Worm (Caenorhabditis elegans) whole organism, L2 larva: Measurements from ENCODE around the gene Y54G2A.72.

ENCODE experiments used
- C34F6.9 ChIP-seq: fragments of 150-350 bp; optimal IDR thresholded peaks from 2 replicates; lab custom pipeline; 2014; ENCODE audit warnings: missing biosample characterization, missing genetic modification characterization
- F13H6.1 ChIP-seq: sonication (generic microtip); optimal IDR thresholded peaks from 2 replicates; lab custom pipeline; 2016; ENCODE audit warnings: missing genetic modification characterization, missing compliant biosample characterization
- R02D3.7 ChIP-seq: fragments of 150-350 bp; optimal IDR thresholded peaks from 2 replicates; lab custom pipeline; 2014; ENCODE audit warnings: missing biosample characterization, missing genetic modification characterization
- Y55F3AM.14 ChIP-seq: fragments of 200-800 bp; sonication (Bioruptor generic); optimal IDR thresholded peaks from 2 replicates; lab custom pipeline; 2018; ENCODE audit warnings: mild to moderate bottlenecking, missing genetic modification characterization, missing compliant biosample characterization
- ZK546.5 ChIP-seq: sonication (generic microtip); optimal IDR thresholded peaks from 2 replicates; lab custom pipeline; 2017; ENCODE audit warnings: missing biosample characterization, missing genetic modification characterization
- alr-1 ChIP-seq: fragments of 150-350 bp; optimal IDR thresholded peaks from 2 replicates; lab custom pipeline; 2014; ENCODE audit warnings: missing biosample characterization, missing genetic modification characterization
- aly-2 ChIP-seq: fragments of 150-350 bp; optimal IDR thresholded peaks from 2 replicates; lab custom pipeline; 2014; ENCODE audit warnings: missing biosample characterization, missing genetic modification characterization
- ama-1 ChIP-seq: fragments of 150-350 bp; optimal IDR thresholded peaks from 2 replicates; lab custom pipeline; 2018; ENCODE audit warnings: inconsistent platforms
- blmp-1 ChIP-seq: sonication (generic microtip); optimal IDR thresholded peaks from 2 replicates; lab custom pipeline; 2017; ENCODE audit warnings: missing genetic modification characterization, mild to moderate bottlenecking, missing compliant biosample characterization, antibody characterized with exemption, moderate library complexity; ENCODE audit not compliant: insufficient read depth
- ceh-16 ChIP-seq: fragments of 150-350 bp; optimal IDR thresholded peaks from 2 replicates; lab custom pipeline; 2014; ENCODE audit warnings: missing biosample characterization, missing genetic modification characterization
- ceh-82 ChIP-seq: fragments of 150-350 bp; optimal IDR thresholded peaks from 2 replicates; lab custom pipeline; 2014; ENCODE audit warnings: missing biosample characterization, missing genetic modification characterization
- crh-2 ChIP-seq: sonication (generic microtip); optimal IDR thresholded peaks from 2 replicates; lab custom pipeline; 2017; ENCODE audit warnings: missing biosample characterization, missing genetic modification characterization
- dmd-4 ChIP-seq: sonication (generic microtip); optimal IDR thresholded peaks from 2 replicates; lab custom pipeline; 2017; ENCODE audit warnings: missing biosample characterization, missing genetic modification characterization
- egl-27 ChIP-seq: sonication (generic microtip); optimal IDR thresholded peaks from 3 replicates; lab custom pipeline; 2017; ENCODE audit warnings: missing biosample characterization, missing genetic modification reagents, missing genetic modification characterization
- elt-1 ChIP-seq: fragments of 150-350 bp; optimal IDR thresholded peaks from 2 replicates; lab custom pipeline; 2014; ENCODE audit warnings: missing biosample characterization, missing genetic modification characterization
- elt-3 ChIP-seq: sonication (generic microtip); optimal IDR thresholded peaks from 2 replicates; lab custom pipeline; 2017; ENCODE audit warnings: missing biosample characterization, missing genetic modification characterization
- fos-1 ChIP-seq: fragments of 150-350 bp; optimal IDR thresholded peaks from 2 replicates; lab custom pipeline; 2014; ENCODE audit warnings: missing biosample characterization, missing genetic modification characterization
- gmeb-1 ChIP-seq: fragments of 150-350 bp; optimal IDR thresholded peaks from 2 replicates; lab custom pipeline; 2014; ENCODE audit warnings: missing biosample characterization, missing genetic modification characterization
- lin-11 ChIP-seq: fragments of 150-350 bp; sonication (generic microtip); optimal IDR thresholded peaks from 2 replicates; lab custom pipeline; 2014; ENCODE audit warnings: missing biosample characterization, missing genetic modification characterization, inconsistent platforms, mixed read lengths
- lin-13 ChIP-seq: fragments of 150-350 bp; optimal IDR thresholded peaks from 2 replicates; lab custom pipeline; 2014; ENCODE audit warnings: missing biosample characterization, missing genetic modification reagents, missing genetic modification characterization
- lin-39 ChIP-seq: fragments of 150-350 bp; optimal IDR thresholded peaks from 2 replicates; lab custom pipeline; 2014; ENCODE audit warnings: missing biosample characterization, missing genetic modification reagents, missing genetic modification characterization
- lsy-2 ChIP-seq, 2 experiments: fragments of 150-350 bp in 1 of 2; sonication (generic microtip) in 1 of 2; optimal IDR thresholded peaks; 2 replicates each; lab custom pipeline; 2014 to 2017; ENCODE audit warnings: missing biosample characterization in 2 of 2, missing genetic modification characterization in 2 of 2
- mab-5 ChIP-seq: fragments of 150-350 bp; optimal IDR thresholded peaks from 2 replicates; lab custom pipeline; 2014; ENCODE audit warnings: missing biosample characterization, missing genetic modification characterization
- mbf-1 ChIP-seq: sonication (generic microtip); optimal IDR thresholded peaks from 2 replicates; lab custom pipeline; 2017; ENCODE audit warnings: missing biosample characterization, missing genetic modification characterization
- mdl-1 ChIP-seq, 2 experiments: fragments of 150-350 bp in 1 of 2; sonication (generic microtip) in 1 of 2; optimal IDR thresholded peaks; 2 replicates each; lab custom pipeline; 2017; ENCODE audit warnings: missing biosample characterization in 2 of 2, missing genetic modification characterization in 2 of 2
- nhr-10 ChIP-seq: sonication (generic microtip); optimal IDR thresholded peaks from 2 replicates; lab custom pipeline; 2017; ENCODE audit warnings: missing biosample characterization, missing genetic modification characterization
- nhr-11 ChIP-seq: fragments of 150-350 bp; optimal IDR thresholded peaks from 2 replicates; lab custom pipeline; 2014; ENCODE audit warnings: missing biosample characterization, missing genetic modification characterization
- nhr-12 ChIP-seq: fragments of 150-350 bp; optimal IDR thresholded peaks from 2 replicates; lab custom pipeline; 2014; ENCODE audit warnings: missing biosample characterization, missing genetic modification characterization
- nhr-129 ChIP-seq: fragments of 150-350 bp; optimal IDR thresholded peaks from 2 replicates; lab custom pipeline; 2014; ENCODE audit warnings: missing biosample characterization, missing genetic modification characterization
- nhr-21 ChIP-seq: fragments of 150-350 bp; optimal IDR thresholded peaks from 2 replicates; lab custom pipeline; 2014; ENCODE audit warnings: missing biosample characterization, missing genetic modification characterization
- nhr-23 ChIP-seq: fragments of 150-350 bp; optimal IDR thresholded peaks from 2 replicates; lab custom pipeline; 2014; ENCODE audit warnings: missing biosample characterization, missing genetic modification reagents, missing genetic modification characterization
- nhr-237 ChIP-seq: fragments of 150-350 bp; optimal IDR thresholded peaks from 2 replicates; lab custom pipeline; 2014; ENCODE audit warnings: missing biosample characterization, missing genetic modification characterization
- nhr-25 ChIP-seq: fragments of 150-350 bp; sonication (generic microtip); optimal IDR thresholded peaks from 3 replicates; lab custom pipeline; 2014; ENCODE audit warnings: missing biosample characterization, missing genetic modification characterization
- nhr-6 ChIP-seq: fragments of 150-350 bp; optimal IDR thresholded peaks from 2 replicates; lab custom pipeline; 2014; ENCODE audit warnings: missing biosample characterization, missing genetic modification characterization
- nhr-77 ChIP-seq: fragments of 150-350 bp; optimal IDR thresholded peaks from 2 replicates; lab custom pipeline; 2014; ENCODE audit warnings: missing biosample characterization, missing genetic modification characterization
- peb-1 ChIP-seq: fragments of 150-350 bp; optimal IDR thresholded peaks from 2 replicates; lab custom pipeline; 2014; ENCODE audit warnings: missing biosample characterization, missing genetic modification characterization
- sem-4 ChIP-seq: fragments of 150-350 bp; optimal IDR thresholded peaks from 2 replicates; lab custom pipeline; 2014; ENCODE audit warnings: missing biosample characterization, missing genetic modification reagents, missing genetic modification characterization
- skn-1 ChIP-seq: sonication (generic microtip); optimal IDR thresholded peaks from 2 replicates; lab custom pipeline; 2017; ENCODE audit warnings: missing biosample characterization, missing genetic modification characterization
- sma-3 ChIP-seq: sonication (generic microtip); optimal IDR thresholded peaks from 2 replicates; lab custom pipeline; 2016; ENCODE audit warnings: missing genetic modification reagents, missing genetic modification characterization, missing compliant biosample characterization
- sma-9 ChIP-seq, 2 experiments: fragments of 150-350 bp in 1 of 2; sonication (generic microtip) in 1 of 2; optimal IDR thresholded peaks; 2 replicates each; lab custom pipeline; 2014 to 2016; ENCODE audit warnings: missing genetic modification characterization in 2 of 2, mild to moderate bottlenecking in 1 of 2, missing biosample characterization in 1 of 2, missing compliant biosample characterization in 1 of 2, missing genetic modification reagents in 1 of 2, moderate library complexity in 1 of 2
- snpc-4 ChIP-seq: fragments of 150-350 bp; optimal IDR thresholded peaks from 2 replicates; lab custom pipeline; 2014; ENCODE audit warnings: missing biosample characterization, missing genetic modification characterization
- unc-39 ChIP-seq: fragments of 150-350 bp; optimal IDR thresholded peaks from 2 replicates; lab custom pipeline; 2014; ENCODE audit warnings: missing biosample characterization, missing genetic modification characterization
- unc-55 ChIP-seq: fragments of 150-350 bp; sonication (generic microtip); optimal IDR thresholded peaks from 3 replicates; lab custom pipeline; 2014; ENCODE audit warnings: missing biosample characterization, missing genetic modification reagents, missing genetic modification characterization
- unc-62 ChIP-seq: fragments of 150-350 bp; optimal IDR thresholded peaks from 2 replicates; lab custom pipeline; 2014; ENCODE audit warnings: missing biosample characterization, missing genetic modification reagents, missing genetic modification characterization
- zag-1 ChIP-seq: fragments of 150-350 bp; optimal IDR thresholded peaks from 2 replicates; lab custom pipeline; 2014; ENCODE audit warnings: missing biosample characterization, missing genetic modification characterization
- ztf-1 ChIP-seq: fragments of 200-800 bp; sonication (Bioruptor generic); conservative IDR thresholded peaks from 2 replicates; pipeline ENCODE4 v1.3.6; 2022; ENCODE audit warnings: missing genetic modification characterization, missing compliant biosample characterization
- ztf-11 ChIP-seq: sonication (generic microtip); optimal IDR thresholded peaks from 2 replicates; lab custom pipeline; 2017; ENCODE audit warnings: missing biosample characterization, missing genetic modification characterization
- ztf-4 ChIP-seq: fragments of 150-350 bp; optimal IDR thresholded peaks from 2 replicates; lab custom pipeline; 2014; ENCODE audit warnings: missing biosample characterization, missing genetic modification characterization

Y54G2A.72 gene

DNA sequence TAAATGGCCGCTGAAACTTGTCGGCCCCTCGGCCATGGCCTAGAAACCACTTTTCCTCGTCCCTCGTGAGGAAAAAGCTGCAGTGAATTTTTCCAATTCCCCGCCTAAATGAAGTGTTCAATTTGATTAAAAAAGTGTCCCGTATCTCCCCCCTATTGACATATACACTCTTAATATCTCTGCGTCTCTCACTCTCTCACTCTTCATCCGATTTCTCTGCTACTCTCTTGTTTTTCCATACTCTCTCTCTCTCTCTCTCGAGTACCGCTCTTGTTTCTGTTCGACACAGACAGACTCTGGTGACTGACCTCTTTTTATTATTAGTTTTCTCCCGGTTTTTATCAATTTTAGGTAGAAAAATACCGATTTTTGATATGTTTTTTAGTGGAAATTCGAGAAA is 7.1 kb downstream of the Y54G2A.72 start:
- no peak for TF ChIP-seq sma-9 (GFP tag; optimal IDR thresholded peaks at IDR 0.05; lab: Kevin White, UChicago)
- TF ChIP-seq sma-9 (tag; optimal IDR thresholded peaks at IDR 0.05; lab: Kevin White, UChicago): no peak
- no peak for TF ChIP-seq nhr-77
- no peak for TF ChIP-seq unc-62
- TF ChIP-seq lin-39 (tag; lab: Kevin White, UChicago): no peak
- no peak for TF ChIP-seq R02D3.7 (tag; lab: Kevin White, UChicago)
- TF ChIP-seq blmp-1: no peak
- no peak for TF ChIP-seq peb-1 (tag; lab: Kevin White, UChicago)
- no peak for TF ChIP-seq elt-3 (tag; lab: Kevin White, UChicago)
- TF ChIP-seq ceh-16 (tag; lab: Kevin White, UChicago): no peak
- TF ChIP-seq elt-1 (tag; lab: Kevin White, UChicago): no peak
- peak; percentile 9 for TF ChIP-seq nhr-25
- peak; percentile 44 for TF ChIP-seq unc-55 (GFP tag; lab: Kevin White, UChicago)
- TF ChIP-seq fos-1 (tag; lab: Kevin White, UChicago): peak; percentile 10
- TF ChIP-seq ztf-4: no peak
- no peak for TF ChIP-seq ama-1 (lab: Kevin White, UChicago)
- TF ChIP-seq nhr-23 (tag; lab: Kevin White, UChicago): no peak
- TF ChIP-seq F13H6.1 (tag; lab: Kevin White, UChicago): peak; percentile 31
- no peak for TF ChIP-seq nhr-12 (tag; lab: Kevin White, UChicago)
- TF ChIP-seq unc-39: no peak
- no peak for TF ChIP-seq ceh-82 (tag; lab: Kevin White, UChicago)
- TF ChIP-seq ZK546.5: no peak
- peak; percentile 28 for TF ChIP-seq sma-3 (GFP tag; lab: Kevin White, UChicago)
- TF ChIP-seq sem-4 (tag; lab: Kevin White, UChicago): no peak
- no peak for TF ChIP-seq snpc-4
- no peak for TF ChIP-seq zag-1 (tag; lab: Kevin White, UChicago)
- TF ChIP-seq egl-27: no peak
- no peak for TF ChIP-seq nhr-237 (tag; lab: Kevin White, UChicago)
- no peak for TF ChIP-seq ztf-11 (tag; lab: Kevin White, UChicago)
- TF ChIP-seq aly-2 (tag; lab: Kevin White, UChicago): no peak
- TF ChIP-seq mdl-1 (tag; optimal IDR thresholded peaks at IDR 0.05; lab: Kevin White, UChicago): no peak
- TF ChIP-seq nhr-129 (tag; lab: Kevin White, UChicago): peak; percentile 20
- no peak for TF ChIP-seq lin-11 (tag; lab: Kevin White, UChicago)
- TF ChIP-seq nhr-11: no peak
- TF ChIP-seq dmd-4: no peak
- TF ChIP-seq nhr-21 (tag; lab: Kevin White, UChicago): no peak
- peak; percentile 34 for TF ChIP-seq gmeb-1 (tag; lab: Kevin White, UChicago)
- TF ChIP-seq lin-13 (GFP tag; lab: Kevin White, UChicago): peak; percentile 40
- peak; percentile 46 for TF ChIP-seq crh-2
- no peak for TF ChIP-seq mbf-1 (tag; lab: Kevin White, UChicago)
- TF ChIP-seq lsy-2 (tag; optimal IDR thresholded peaks at IDR 0.05; lab: Kevin White, UChicago): peak; percentile 26 to 51
- no peak for TF ChIP-seq skn-1 (tag; lab: Kevin White, UChicago)
- no peak for TF ChIP-seq alr-1
- TF ChIP-seq nhr-6 (tag; lab: Kevin White, UChicago): no peak
- no peak for TF ChIP-seq mab-5 (tag; lab: Kevin White, UChicago)
- no peak for TF ChIP-seq nhr-10
- peak; percentile 43 for TF ChIP-seq C34F6.9 (tag; lab: Kevin White, UChicago)
- no peak for TF ChIP-seq Y55F3AM.14
- TF ChIP-seq ztf-1 (GFP tag; lab: Robert Waterston, UW): no peak
- TF ChIP-seq, all 48 proteins: peak for 11
